Fruit fly (Drosophila melanogaster) whole organism, pupa: ENCODE data around the gene kuz.

Experiments used
- CG10348 ChIP-seq: fragments of 200-800 bp; sonication (Bioruptor generic); IDR thresholded peaks from 2 replicates; pipeline ENCODE4 v1.3.6; 2022; ENCODE audit warnings: missing biosample characterization, missing genetic modification characterization
- CG12605 ChIP-seq: fragments of 200-800 bp; sonication (Bioruptor generic); IDR thresholded peaks from 2 replicates; pipeline ENCODE4 v1.3.6; 2022; ENCODE audit warnings: missing biosample characterization, missing genetic modification characterization
- CG13204 ChIP-seq: fragments of 200-800 bp; sonication (Bioruptor generic); optimal IDR thresholded peaks from 2 replicates; lab custom pipeline; 2018; ENCODE audit warnings: missing biosample characterization, mild to moderate bottlenecking, missing genetic modification characterization, moderate library complexity
- CG14655 ChIP-seq: fragments of 200-800 bp; sonication (Bioruptor generic); optimal IDR thresholded peaks from 3 replicates; lab custom pipeline; 2017; ENCODE audit warnings: mild to moderate bottlenecking, missing biosample characterization, missing genetic modification reagents, missing genetic modification characterization
- CG15710 ChIP-seq: fragments of 200-800 bp; sonication (Bioruptor generic); optimal IDR thresholded peaks from 2 replicates; lab custom pipeline; 2018; ENCODE audit warnings: missing biosample characterization, mild to moderate bottlenecking, missing genetic modification characterization, moderate library complexity
- CG17806 ChIP-seq: fragments of 200-800 bp; sonication (Bioruptor generic); optimal IDR thresholded peaks from 2 replicates; lab custom pipeline; 2018; ENCODE audit warnings: missing biosample characterization, mild to moderate bottlenecking, missing genetic modification characterization, moderate library complexity
- CG32121 ChIP-seq: fragments of 200-800 bp; sonication (Bioruptor generic); IDR thresholded peaks from 2 replicates; pipeline ENCODE4 v1.3.6; 2022; ENCODE audit warnings: missing biosample characterization, missing genetic modification characterization
- CG34367 ChIP-seq: fragments of 200-800 bp; sonication (Bioruptor generic); optimal IDR thresholded peaks from 2 replicates; lab custom pipeline; 2018; ENCODE audit warnings: missing biosample characterization, mild to moderate bottlenecking, missing genetic modification characterization
- CG4496 ChIP-seq: fragments of 200-800 bp; sonication (Bioruptor generic); IDR thresholded peaks from 3 replicates; pipeline ENCODE4 v1.3.6; 2022; ENCODE audit warnings: missing biosample characterization, missing genetic modification characterization
- CG8159 ChIP-seq: fragments of 200-800 bp; sonication (Bioruptor generic); optimal IDR thresholded peaks from 3 replicates; lab custom pipeline; 2018; ENCODE audit warnings: missing biosample characterization, mild to moderate bottlenecking, missing genetic modification characterization, moderate library complexity
- CG8301 ChIP-seq: fragments of 200-800 bp; sonication (Bioruptor generic); optimal IDR thresholded peaks from 2 replicates; lab custom pipeline; 2018; ENCODE audit warnings: missing biosample characterization, mild to moderate bottlenecking, missing genetic modification characterization
- CG9948 ChIP-seq: fragments of 200-800 bp; sonication (Bioruptor generic); optimal IDR thresholded peaks from 2 replicates; lab custom pipeline; 2018; ENCODE audit warnings: missing biosample characterization, mild to moderate bottlenecking, missing genetic modification characterization, moderate library complexity
- D1 ChIP-seq: fragments of 200-800 bp; sonication (Bioruptor generic); optimal IDR thresholded peaks from 2 replicates; lab custom pipeline; 2018; ENCODE audit warnings: missing biosample characterization, mild to moderate bottlenecking, missing genetic modification characterization, moderate library complexity
- EcR ChIP-seq: fragments of 200-800 bp; sonication (Bioruptor generic); optimal IDR thresholded peaks from 3 replicates; lab custom pipeline; 2019; ENCODE audit warnings: missing biosample characterization, missing genetic modification characterization, mild to moderate bottlenecking, moderate library complexity, missing genetic modification reagents
- Ets98B ChIP-seq: fragments of 200-800 bp; sonication (Bioruptor generic); IDR thresholded peaks from 2 replicates; pipeline ENCODE4 v1.3.6; 2022; ENCODE audit warnings: missing biosample characterization, missing genetic modification characterization
- Pif1A ChIP-seq: fragments of 200-800 bp; sonication (Bioruptor generic); optimal IDR thresholded peaks from 3 replicates; lab custom pipeline; 2016; ENCODE audit warnings: missing biosample characterization, missing genetic modification characterization
- Pif1B ChIP-seq: fragments of 200-800 bp; sonication (Bioruptor generic); optimal IDR thresholded peaks from 3 replicates; lab custom pipeline; 2016; ENCODE audit warnings: missing biosample characterization, missing genetic modification characterization
- Snoo ChIP-seq: fragments of 200-800 bp; sonication (Bioruptor generic); optimal IDR thresholded peaks from 3 replicates; lab custom pipeline; 2017; ENCODE audit warnings: missing biosample characterization, mild to moderate bottlenecking, missing genetic modification characterization, inconsistent platforms
- fd96Ca ChIP-seq: fragments of 200-800 bp; sonication (Bioruptor generic); IDR thresholded peaks from 3 replicates; pipeline ENCODE4 v1.3.6; 2022; ENCODE audit warnings: missing biosample characterization, missing genetic modification characterization
- gl ChIP-seq: fragments of 200-800 bp; sonication (Bioruptor generic); optimal IDR thresholded peaks from 2 replicates; lab custom pipeline; 2018; ENCODE audit warnings: missing biosample characterization, mild to moderate bottlenecking, missing genetic modification characterization
- rn ChIP-seq: fragments of 200-800 bp; sonication (Bioruptor generic); IDR thresholded peaks from 2 replicates; pipeline ENCODE4 v1.3.6; 2022; ENCODE audit warnings: missing biosample characterization, missing genetic modification characterization

The kuz gene

dm6 chr2L:13531785-13532184, 18.2 kb upstream of the kuz start, which contains the start of gene CG33644:
TSS of gene CG33644 (plus strand) at chr2L:13532085.
- TF ChIP-seq CG13204 (GFP tag; lab: Kevin White, UChicago) (no peak), CG4496 (GFP tag; lab: Robert Waterston, UW) (no peak), CG17806 (tag; lab: Kevin White, UChicago) (no peak), CG9948 (tag; lab: Kevin White, UChicago) (no peak), fd96Ca (no peak), CG10348 (no peak), CG8301 (tag; lab: Kevin White, UChicago) (no peak), rn (GFP tag; lab: Robert Waterston, UW) (no peak), Pif1B (GFP tag; lab: Kevin White, UChicago) (no peak), CG14655 (GFP tag; lab: Kevin White, UChicago) (no peak), CG32121 (GFP tag; lab: Robert Waterston, UW) (no peak), D1 (tag; lab: Kevin White, UChicago) (no peak), CG34367 (tag; lab: Kevin White, UChicago) (no peak)

DNA sequence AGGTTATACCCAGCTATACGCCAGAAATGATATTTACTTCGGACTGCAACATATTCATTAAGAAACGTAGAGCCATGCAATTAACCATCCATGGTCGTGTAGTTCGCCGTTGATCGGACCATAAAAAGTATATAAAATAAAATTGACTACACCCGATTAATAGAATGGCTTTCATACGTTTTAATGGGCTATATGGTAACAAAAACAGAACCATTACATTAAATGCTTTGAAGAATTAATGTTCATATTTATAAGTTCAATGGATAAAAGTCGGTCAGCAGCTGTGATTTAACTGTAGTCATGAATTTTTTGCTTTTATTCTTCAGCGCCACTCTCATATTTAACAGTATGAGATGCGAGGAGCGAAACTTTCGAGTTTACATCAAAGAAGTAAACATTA, 17.4 kb upstream of the kuz start, which contains the start of gene CG33645:
CG33645 (plus strand) TSS at position 301 of the 400 bp plus-strand sequence.
- no peak for TF ChIP-seq CG17806 (tag; lab: Kevin White, UChicago)
- no peak for TF ChIP-seq CG14655 (GFP tag; lab: Kevin White, UChicago)
- no peak for TF ChIP-seq gl
- no peak for TF ChIP-seq Ets98B
- no peak for TF ChIP-seq fd96Ca
- TF ChIP-seq CG12605 (GFP tag; lab: Robert Waterston, UW): no peak
- no peak for TF ChIP-seq Pif1B (GFP tag; lab: Kevin White, UChicago)
- TF ChIP-seq CG13204 (GFP tag; lab: Kevin White, UChicago): no peak
- no peak for TF ChIP-seq Snoo (tag; lab: Kevin White, UChicago)
- no peak for TF ChIP-seq Pif1A (GFP tag; lab: Kevin White, UChicago)
- no peak for TF ChIP-seq CG4496 (GFP tag; lab: Robert Waterston, UW)
- no peak for TF ChIP-seq CG32121 (GFP tag; lab: Robert Waterston, UW)
- no peak for TF ChIP-seq EcR (GFP tag; lab: Kevin White, UChicago)
- no peak for TF ChIP-seq CG8301 (tag; lab: Kevin White, UChicago)
- no peak for TF ChIP-seq CG8159
- no peak for TF ChIP-seq CG10348
- no peak for TF ChIP-seq CG9948 (tag; lab: Kevin White, UChicago)

DNA sequence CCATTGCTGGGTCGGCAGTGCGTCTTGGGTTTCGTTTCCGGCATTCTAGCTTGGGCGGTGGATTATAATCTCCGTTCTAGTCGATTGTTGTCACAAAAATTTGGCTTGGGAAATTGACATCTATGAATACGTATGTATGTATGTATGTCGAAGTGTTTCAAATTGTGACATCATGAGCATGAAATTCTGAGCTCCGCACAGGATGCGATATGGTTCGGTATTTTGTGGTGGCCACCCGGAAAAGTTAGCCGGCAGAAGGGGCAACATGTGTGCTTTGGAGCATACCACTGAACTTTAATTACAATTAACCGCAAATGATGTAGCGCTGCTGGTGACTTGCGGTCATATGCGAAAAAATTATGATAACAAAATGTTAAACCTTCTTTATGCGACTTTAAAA, 14.3 kb upstream of the kuz start, which contains the start of gene CG15638:
CG15638 (minus strand) TSS at position 101 of the 400 bp plus-strand sequence.
- TF ChIP-seq gl: no peak
- no peak for TF ChIP-seq CG14655 (GFP tag; lab: Kevin White, UChicago)
- no peak for TF ChIP-seq CG13204 (GFP tag; lab: Kevin White, UChicago)

- no peak for TF ChIP-seq CG9948 (tag; lab: Kevin White, UChicago)
These were observed 9.2 kb upstream of the kuz start, which contains the start of gene CG16852 for dm6 chr2L:13540704-13541103. TSS of gene CG16852 (plus strand) at chr2L:13540751.

DNA sequence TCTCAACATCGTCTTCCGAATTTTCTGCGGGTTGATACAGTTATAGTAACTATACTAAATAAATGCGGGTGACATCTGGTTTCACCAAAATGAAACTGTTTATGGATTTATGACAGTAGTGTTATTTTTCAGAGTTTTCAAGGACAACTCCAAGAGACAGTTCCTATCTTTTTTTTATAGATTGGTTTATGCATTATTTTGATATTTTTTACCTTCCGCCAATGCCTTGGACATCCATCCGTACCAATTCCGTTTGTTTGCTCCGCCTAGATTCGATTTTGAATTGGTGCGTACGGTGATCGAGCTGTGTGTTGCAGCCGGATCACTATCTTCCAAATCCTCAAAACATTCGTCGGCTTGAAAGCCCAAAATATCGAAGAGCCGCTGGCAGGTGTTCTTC, 8.0 kb upstream of the kuz start, which contains the start of gene CG16853:
CG16853 (plus strand) TSS at position 301 of the 400 bp plus-strand sequence.
- TF ChIP-seq fd96Ca (no peak), Pif1A (GFP tag; lab: Kevin White, UChicago) (no peak), Snoo (tag; lab: Kevin White, UChicago) (no peak), D1 (tag; lab: Kevin White, UChicago) (no peak), CG12605 (GFP tag; lab: Robert Waterston, UW) (no peak), CG34367 (tag; lab: Kevin White, UChicago) (no peak), Ets98B (no peak), CG4496 (GFP tag; lab: Robert Waterston, UW) (no peak), Pif1B (GFP tag; lab: Kevin White, UChicago) (no peak), CG10348 (no peak), CG32121 (GFP tag; lab: Robert Waterston, UW) (no peak), CG8301 (tag; lab: Kevin White, UChicago) (no peak), gl (no peak)

dm6 chr2L:13542476-13542875, 7.5 kb upstream of the kuz start, which contains the start of gene CG9263:
TSS of gene CG9263 (minus strand) at chr2L:13542576.
- no peak for TF ChIP-seq CG13204 (GFP tag; lab: Kevin White, UChicago)
- TF ChIP-seq CG12605 (GFP tag; lab: Robert Waterston, UW): no peak
- TF ChIP-seq D1 (tag; lab: Kevin White, UChicago): no peak
- TF ChIP-seq rn (GFP tag; lab: Robert Waterston, UW): no peak
- no peak for TF ChIP-seq Ets98B
- no peak for TF ChIP-seq CG9948 (tag; lab: Kevin White, UChicago)
- no peak for TF ChIP-seq CG4496 (GFP tag; lab: Robert Waterston, UW)

dm6 chr2L:13545678-13546077, 4.3 kb upstream of the kuz start:
- TF ChIP-seq CG15710 (tag; lab: Kevin White, UChicago) (peak; percentile 88), CG34367 (tag; lab: Kevin White, UChicago) (peak; percentile 85), gl (peak; percentile 95), CG32121 (GFP tag; lab: Robert Waterston, UW) (peak; percentile 67; the same call in 1 of the 2 replicates), D1 (tag; lab: Kevin White, UChicago) (peak; percentile 52), CG13204 (GFP tag; lab: Kevin White, UChicago) (peak; percentile 96), Pif1A (GFP tag; lab: Kevin White, UChicago) (peak; percentile 59), CG8301 (tag; lab: Kevin White, UChicago) (peak; percentile 34), CG17806 (tag; lab: Kevin White, UChicago) (peak; percentile 74), EcR (GFP tag; lab: Kevin White, UChicago) (peak; percentile 66), rn (GFP tag; lab: Robert Waterston, UW) (peak; percentile 3; the same call in 1 of the 2 replicates), CG10348 (no peak), CG9948 (tag; lab: Kevin White, UChicago) (peak; percentile 67), Ets98B (peak; percentile 79), CG8159 (peak; percentile 79), Pif1B (GFP tag; lab: Kevin White, UChicago) (peak; percentile 65), fd96Ca (peak; percentile 59; the same call in 2 of the 3 replicates), CG4496 (GFP tag; lab: Robert Waterston, UW) (peak; percentile 82), CG14655 (GFP tag; lab: Kevin White, UChicago) (peak; percentile 56), Snoo (tag; lab: Kevin White, UChicago) (no peak), CG12605 (GFP tag; lab: Robert Waterston, UW) (peak; percentile 89)
